Fruit fly (Drosophila melanogaster): Measurements from ENCODE around the gene CG10903.

CG10903 gene

DNA sequence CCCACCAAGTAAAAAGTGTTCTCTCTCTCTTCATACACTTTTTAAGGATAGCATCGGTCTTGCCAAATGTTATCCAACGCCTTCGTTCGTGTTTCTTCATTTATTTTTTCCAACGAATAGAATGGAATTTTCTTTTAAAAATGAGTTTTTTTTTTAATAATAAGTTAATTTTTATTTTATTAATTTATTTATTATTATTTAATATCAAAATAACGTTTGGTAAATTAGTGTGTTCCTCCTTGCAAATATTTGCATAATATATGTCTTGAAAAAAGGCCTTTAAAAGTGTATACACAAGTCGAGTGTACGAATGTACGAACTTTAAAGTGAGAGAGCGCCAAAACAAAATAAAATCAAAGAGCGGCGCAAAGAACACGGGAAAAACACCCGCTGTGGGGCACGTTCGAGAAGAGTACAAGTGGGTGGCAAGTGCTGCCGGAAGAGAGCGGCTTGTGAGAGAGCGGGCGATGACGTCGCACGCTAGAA is 3.0 kb upstream of the CG10903 start:
- peak; percentile 55 for TF ChIP-seq Dif (GFP tag; optimal IDR thresholded peaks at IDR 0.05; ENCODE audit: partially characterized antibody)
- peak; percentile 67 for TF ChIP-seq sage (GFP tag; optimal IDR thresholded peaks at IDR 0.05)
- no peak for TF ChIP-seq lola (GFP tag; optimal IDR thresholded peaks at IDR 0.05)
- peak; percentile 84 for TF ChIP-seq rgr (GFP tag; optimal IDR thresholded peaks at IDR 0.05)
- TF ChIP-seq Myc (optimal IDR thresholded peaks at IDR 0.05), result no peak
- no peak for TF ChIP-seq Hr83 (GFP tag; optimal IDR thresholded peaks at IDR 0.05; ENCODE audit: poor library complexity, severe bottlenecking)
- TF ChIP-seq dl (GFP tag; optimal IDR thresholded peaks at IDR 0.05; ENCODE audit: insufficient read depth in 1 of 2, partially characterized antibody in 2 of 2), result peak; percentile 17 to 28
- TF ChIP-seq Jra (GFP tag; optimal IDR thresholded peaks at IDR 0.05), result no peak
- peak in 1 of 2 experiments; percentile 76 for TF ChIP-seq foxo (GFP tag; optimal IDR thresholded peaks at IDR 0.05)
- TF ChIP-seq Hnf4 (GFP tag; optimal IDR thresholded peaks at IDR 0.05), result no peak
- TF ChIP-seq GATAd (GFP tag; optimal IDR thresholded peaks at IDR 0.05), result no peak
- TF ChIP-seq sv (GFP tag; optimal IDR thresholded peaks at IDR 0.05), result peak; percentile 12
- peak; percentile 62 for TF ChIP-seq br (GFP tag; optimal IDR thresholded peaks at IDR 0.05)
- TF ChIP-seq Abd-B (GFP tag; optimal IDR thresholded peaks at IDR 0.05), result no peak
- TF ChIP-seq brk (GFP tag; optimal IDR thresholded peaks at IDR 0.05), result no peak
- no peak for TF ChIP-seq Mio (GFP tag; optimal IDR thresholded peaks at IDR 0.05)
- TF ChIP-seq Dfd (GFP tag; optimal IDR thresholded peaks at IDR 0.05), result no peak
- TF ChIP-seq Vsx2 (GFP tag; optimal IDR thresholded peaks at IDR 0.05; ENCODE audit: partially characterized antibody), result no peak
- no peak for TF ChIP-seq CG9705 (GFP tag; optimal IDR thresholded peaks at IDR 0.05)
- TF ChIP-seq CrebA (GFP tag; optimal IDR thresholded peaks at IDR 0.05; ENCODE audit: borderline replicate concordance), result no peak
- no peak for TF ChIP-seq Hr78 (GFP tag; optimal IDR thresholded peaks at IDR 0.05)
- TF ChIP-seq woc (GFP tag; optimal IDR thresholded peaks at IDR 0.05), result peak; percentile 75
- TF ChIP-seq tai (GFP tag; optimal IDR thresholded peaks at IDR 0.05), result no peak
- peak; percentile 53 for TF ChIP-seq ey (GFP tag; optimal IDR thresholded peaks at IDR 0.05)
- no peak for TF ChIP-seq CG32264 (GFP tag; optimal IDR thresholded peaks at IDR 0.05)
- TF ChIP-seq fru (GFP tag; optimal IDR thresholded peaks at IDR 0.05), result no peak
- TF ChIP-seq jim (GFP tag; optimal IDR thresholded peaks at IDR 0.05), result no peak
- no peak for TF ChIP-seq N (GFP tag; optimal IDR thresholded peaks at IDR 0.05)
- TF ChIP-seq HLH106 (tag; optimal IDR thresholded peaks at IDR 0.05), result peak; percentile 82
- peak; percentile 18 for TF ChIP-seq h (GFP tag; optimal IDR thresholded peaks at IDR 0.05)
- TF ChIP-seq Rel (GFP tag; optimal IDR thresholded peaks at IDR 0.05), result peak; percentile 22
- peak; percentile 51 for TF ChIP-seq Rel (tag; optimal IDR thresholded peaks at IDR 0.05)
- TF ChIP-seq dmrt93B (GFP tag; optimal IDR thresholded peaks at IDR 0.05), result peak; percentile 65
- no peak for TF ChIP-seq dsf (GFP tag; optimal IDR thresholded peaks at IDR 0.05; ENCODE audit: borderline replicate concordance)
- peak; percentile 81 for TF ChIP-seq OdsH (GFP tag; optimal IDR thresholded peaks at IDR 0.05)
- peak; percentile 90 for TF ChIP-seq Sp1 (GFP tag; optimal IDR thresholded peaks at IDR 0.05)
- TF ChIP-seq pan (optimal IDR thresholded peaks at IDR 0.05), result no peak
- no peak for TF ChIP-seq usp (GFP tag; optimal IDR thresholded peaks at IDR 0.05)
- peak; percentile 85 for TF ChIP-seq psq (GFP tag; optimal IDR thresholded peaks at IDR 0.05)

DNA sequence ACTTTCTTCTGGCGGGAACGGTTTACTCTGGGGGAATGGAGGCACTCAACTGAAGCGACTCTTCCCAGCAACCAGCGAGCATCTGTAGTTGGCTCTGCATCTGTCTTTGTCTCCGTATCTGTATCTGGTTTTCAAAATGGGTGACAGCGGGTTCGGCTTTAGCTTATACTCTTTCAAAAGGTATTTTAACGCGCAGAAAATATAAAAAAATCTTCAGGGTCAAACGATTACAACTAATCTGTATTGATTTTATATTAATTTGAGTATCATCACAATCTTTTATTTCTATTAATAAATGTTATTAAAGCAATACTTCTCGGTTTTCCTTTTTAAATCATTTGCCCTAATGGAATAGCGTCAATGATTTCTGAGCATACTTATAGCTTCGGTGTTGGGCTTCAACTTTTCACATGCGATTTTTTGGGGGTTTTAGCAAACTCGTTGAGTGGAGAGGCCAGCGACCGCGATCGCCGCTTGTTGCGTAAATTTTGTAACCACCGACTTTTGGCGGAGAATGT is 656 bp upstream of the CG10903 start, which contains the start of gene ImpE3:
ImpE3 (minus strand) TSS at position 51 of the 518 bp plus-strand sequence.
- peak; percentile 74 for TF ChIP-seq HLH106 (tag; optimal IDR thresholded peaks at IDR 0.05)
- TF ChIP-seq dsf (GFP tag; optimal IDR thresholded peaks at IDR 0.05; ENCODE audit: borderline replicate concordance), result no peak
- TF ChIP-seq CG9705 (GFP tag; optimal IDR thresholded peaks at IDR 0.05), result peak; percentile 46
- peak; percentile 59 for TF ChIP-seq ey (GFP tag; optimal IDR thresholded peaks at IDR 0.05)
- TF ChIP-seq foxo (GFP tag; optimal IDR thresholded peaks at IDR 0.05), result peak in 1 of 2 experiments; percentile 76
- no peak for TF ChIP-seq GATAd (GFP tag; optimal IDR thresholded peaks at IDR 0.05)
- peak; percentile 66 for TF ChIP-seq rgr (GFP tag; optimal IDR thresholded peaks at IDR 0.05)
- peak; percentile 79 for TF ChIP-seq fru (GFP tag; optimal IDR thresholded peaks at IDR 0.05)
- TF ChIP-seq psq (GFP tag; optimal IDR thresholded peaks at IDR 0.05), result peak; percentile 61
- no peak for TF ChIP-seq Mio (GFP tag; optimal IDR thresholded peaks at IDR 0.05)
- no peak for TF ChIP-seq Dfd (GFP tag; optimal IDR thresholded peaks at IDR 0.05)
- TF ChIP-seq OdsH (GFP tag; optimal IDR thresholded peaks at IDR 0.05), result peak; percentile 63
- no peak for TF ChIP-seq dl (GFP tag; optimal IDR thresholded peaks at IDR 0.05; ENCODE audit: insufficient read depth in 1 of 2, partially characterized antibody in 2 of 2)
- no peak for TF ChIP-seq Abd-B (GFP tag; optimal IDR thresholded peaks at IDR 0.05)
- peak; percentile 91 for TF ChIP-seq woc (GFP tag; optimal IDR thresholded peaks at IDR 0.05)
- TF ChIP-seq Hr78 (GFP tag; optimal IDR thresholded peaks at IDR 0.05), result no peak
- TF ChIP-seq pan (optimal IDR thresholded peaks at IDR 0.05), result no peak
- peak; percentile 30 for TF ChIP-seq dmrt93B (GFP tag; optimal IDR thresholded peaks at IDR 0.05)
- peak; percentile 75 for TF ChIP-seq h (GFP tag; optimal IDR thresholded peaks at IDR 0.05)
- peak; percentile 67 for TF ChIP-seq br (GFP tag; optimal IDR thresholded peaks at IDR 0.05)
- TF ChIP-seq Sp1 (GFP tag; optimal IDR thresholded peaks at IDR 0.05), result peak; percentile 80
- TF ChIP-seq brk (GFP tag; optimal IDR thresholded peaks at IDR 0.05), result no peak
- peak; percentile 2 for TF ChIP-seq Rel (GFP tag; optimal IDR thresholded peaks at IDR 0.05)
- TF ChIP-seq Rel (tag; optimal IDR thresholded peaks at IDR 0.05), result peak; percentile 96
- TF ChIP-seq sage (GFP tag; optimal IDR thresholded peaks at IDR 0.05), result peak; percentile 63
- TF ChIP-seq CG32264 (GFP tag; optimal IDR thresholded peaks at IDR 0.05), result peak; percentile 14
